Worm (Caenorhabditis elegans): ENCODE data around the gene hizr-1.

Gene hizr-1

ce11 chrX:11317939-11318338, at the start of gene hizr-1:
Gene hizr-1, plus strand, starts transcription at chrX:11318278.
- TF ChIP-seq nhr-67 (tag; optimal IDR thresholded peaks at IDR 0.05) (no peak), sea-2 (GFP tag; optimal IDR thresholded peaks at IDR 0.05) (no peak), pqm-1 (tag; optimal IDR thresholded peaks at IDR 0.05) (peak; percentile 44), egl-27 (tag; optimal IDR thresholded peaks at IDR 0.05) (no peak), elt-2 (tag; optimal IDR thresholded peaks at IDR 0.05) (peak; percentile 69)

- TF ChIP-seq fos-1 (tag; optimal IDR thresholded peaks at IDR 0.05) (no peak), aly-2 (tag; optimal IDR thresholded peaks at IDR 0.05) (no peak), mdl-1 (tag; optimal IDR thresholded peaks at IDR 0.05) (no peak), nhr-28 (tag; optimal IDR thresholded peaks at IDR 0.05) (no peak), lin-15B (tag; optimal IDR thresholded peaks at IDR 0.05) (no peak)
These were observed 49.1 kb upstream of the hizr-1 start, which contains the start of gene C03A3.3 for ce11 chrX:11268970-11269369. Gene C03A3.3, minus strand, starts transcription at chrX:11269070.

- TF ChIP-seq ZK546.5 (tag; optimal IDR thresholded peaks at IDR 0.05), result no peak
These were observed 47.2 kb upstream of the hizr-1 start, which contains the start of gene ifa-1 for ce11 chrX:11270882-11271281. Gene ifa-1, plus strand, starts transcription at chrX:11271182.

ce11 chrX:11279276-11279675, 38.8 kb upstream of the hizr-1 start, which contains the start of gene F38B2.2:
Gene F38B2.2, minus strand, starts transcription at chrX:11279376.
- TF ChIP-seq fkh-2 (tag; optimal IDR thresholded peaks at IDR 0.05) (no peak), unc-39 (tag; optimal IDR thresholded peaks at IDR 0.05) (no peak)

ce11 chrX:11281148-11281547, 36.9 kb upstream of the hizr-1 start, which contains the start of gene F38B2.6:
Gene F38B2.6, minus strand, starts transcription at chrX:11281248.
- no peak for TF ChIP-seq nhr-11 (tag; optimal IDR thresholded peaks at IDR 0.05)
- TF ChIP-seq ama-1 (optimal IDR thresholded peaks at IDR 0.05), result no peak
- no peak for TF ChIP-seq nhr-77 (tag; optimal IDR thresholded peaks at IDR 0.05)
- no peak for TF ChIP-seq egl-27 (tag; optimal IDR thresholded peaks at IDR 0.05)
- TF ChIP-seq fos-1 (tag; optimal IDR thresholded peaks at IDR 0.05), result no peak
- TF ChIP-seq nhr-76 (tag; optimal IDR thresholded peaks at IDR 0.05), result no peak
- TF ChIP-seq ceh-16 (tag; optimal IDR thresholded peaks at IDR 0.05), result no peak
- no peak for TF ChIP-seq pha-4 (tag; optimal IDR thresholded peaks at IDR 0.05)
- no peak for TF ChIP-seq R02D3.7 (tag; optimal IDR thresholded peaks at IDR 0.05)
- no peak for TF ChIP-seq fkh-10 (GFP tag; optimal IDR thresholded peaks at IDR 0.05)
- no peak for TF ChIP-seq lin-15B (tag; optimal IDR thresholded peaks at IDR 0.05)
- TF ChIP-seq mdl-1 (tag; optimal IDR thresholded peaks at IDR 0.05), result no peak
- no peak for TF ChIP-seq ceh-9 (tag; optimal IDR thresholded peaks at IDR 0.05)

- TF ChIP-seq nhr-23 (tag; optimal IDR thresholded peaks at IDR 0.05) (no peak), pha-4 (tag; optimal IDR thresholded peaks at IDR 0.05) (no peak), nhr-77 (tag; optimal IDR thresholded peaks at IDR 0.05) (no peak), elt-3 (tag; optimal IDR thresholded peaks at IDR 0.05) (no peak)
These were observed 31.8 kb upstream of the hizr-1 start, which contains the start of gene F38B2.3 for ce11 chrX:11286246-11286645. Gene F38B2.3, minus strand, starts transcription at chrX:11286346.

- TF ChIP-seq nhr-28 (tag; optimal IDR thresholded peaks at IDR 0.05) (no peak), ceh-28 (tag; optimal IDR thresholded peaks at IDR 0.05) (no peak), ceh-82 (tag; optimal IDR thresholded peaks at IDR 0.05) (no peak), unc-39 (tag; optimal IDR thresholded peaks at IDR 0.05) (no peak), unc-62 (GFP tag; optimal IDR thresholded peaks at IDR 0.05) (no peak), nfya-1 (tag; optimal IDR thresholded peaks at IDR 0.05; ENCODE audit: insufficient read depth) (no peak), nhr-67 (tag; optimal IDR thresholded peaks at IDR 0.05) (no peak), fos-1 (tag; optimal IDR thresholded peaks at IDR 0.05) (no peak), ztf-4 (tag; optimal IDR thresholded peaks at IDR 0.05) (no peak), hmg-11 (tag; optimal IDR thresholded peaks at IDR 0.05) (no peak), eor-1 (tag; optimal IDR thresholded peaks at IDR 0.05) (no peak), sea-2 (GFP tag; optimal IDR thresholded peaks at IDR 0.05) (no peak), ZK546.5 (tag; optimal IDR thresholded peaks at IDR 0.05) (no peak), nhr-76 (tag; optimal IDR thresholded peaks at IDR 0.05) (no peak), egl-5 (tag; optimal IDR thresholded peaks at IDR 0.05) (no peak), tbx-2 (tag; optimal IDR thresholded peaks at IDR 0.05) (no peak), daf-12 (tag; optimal IDR thresholded peaks at IDR 0.05) (no peak), zag-1 (tag; optimal IDR thresholded peaks at IDR 0.05) (no peak), mdl-1 (tag; optimal IDR thresholded peaks at IDR 0.05) (no peak)
These were observed 30.5 kb upstream of the hizr-1 start, which contains the start of gene F38B2.4 for ce11 chrX:11287617-11288016. Gene F38B2.4, minus strand, starts transcription at chrX:11287717.

All from whole organism, L3 larva.